Fruit fly (Drosophila melanogaster): ENCODE measurements around the gene CheA84a.

CheA84a gene

DNA sequence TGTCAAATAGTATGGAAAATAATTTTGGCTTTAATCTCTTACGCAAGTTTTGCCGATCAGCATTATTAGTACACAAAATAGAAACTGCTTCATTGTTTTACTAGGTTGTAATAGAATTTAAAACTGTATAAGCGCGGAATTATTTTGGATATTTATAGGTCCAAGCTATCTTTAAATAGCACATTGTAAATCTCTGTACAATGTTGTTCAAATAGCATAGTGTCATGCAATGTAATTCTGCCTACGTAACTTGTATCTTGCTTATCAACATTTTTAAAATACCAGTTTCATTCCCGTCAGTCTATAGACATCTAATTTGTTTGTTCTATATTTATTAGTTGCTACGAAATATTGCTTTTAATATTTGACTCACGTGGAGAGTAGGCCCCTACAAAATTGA is at the start of gene CheA84a:
CheA84a (minus strand) TSS at position 101 of the 400 bp plus-strand sequence.
- TF ChIP-seq Trl (optimal IDR thresholded peaks at IDR 0.05) (no peak), Trl (GFP tag; optimal IDR thresholded peaks at IDR 0.05) (no peak), CTCF (GFP tag; optimal IDR thresholded peaks at IDR 0.05) (no peak), Sox102F (GFP tag; optimal IDR thresholded peaks at IDR 0.05) (no peak), zfh1 (GFP tag; IDR thresholded peaks at IDR 0.05) (no peak), mirr (GFP tag; optimal IDR thresholded peaks at IDR 0.05) (no peak), CG13894 (tag; optimal IDR thresholded peaks at IDR 0.05) (no peak), CG4820 (GFP tag; optimal IDR thresholded peaks at IDR 0.05) (no peak)

DNA sequence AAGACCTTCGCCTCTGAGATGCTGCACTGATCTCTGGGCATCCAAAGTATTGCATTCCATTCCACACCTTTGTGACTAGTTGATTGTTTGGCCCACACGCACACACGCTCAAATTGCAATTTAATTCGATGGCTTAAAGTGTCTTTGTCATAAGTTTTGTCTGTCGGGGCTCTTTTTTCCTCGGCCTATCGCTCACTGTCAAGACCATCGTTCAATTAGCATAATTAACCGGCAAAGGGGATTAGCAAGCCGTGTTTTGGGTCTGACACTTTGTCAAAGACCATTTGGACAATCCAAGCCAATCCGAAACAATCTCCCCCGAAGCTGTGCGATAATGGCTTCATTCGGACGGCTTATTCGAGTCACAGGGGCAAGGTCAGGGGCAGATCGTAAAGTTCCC is 49.7 kb upstream of the CheA84a start:
- TF ChIP-seq CG6791 (GFP tag; IDR thresholded peaks at IDR 0.05; ENCODE audit: partially characterized antibody) (no peak), corto (GFP tag; optimal IDR thresholded peaks at IDR 0.05) (no peak), Pdp1 (GFP tag; optimal IDR thresholded peaks at IDR 0.05) (peak in 1 of 2 experiments; percentile 7), ERR (GFP tag; optimal IDR thresholded peaks at IDR 0.05) (no peak), vvl (GFP tag; IDR thresholded peaks at IDR 0.05) (peak; percentile 14; the same call in 1 of the 2 replicates), sd (tag; optimal IDR thresholded peaks at IDR 0.05) (peak; percentile 52), pros (GFP tag; optimal IDR thresholded peaks at IDR 0.05) (peak; percentile 2), chinmo (GFP tag; IDR thresholded peaks at IDR 0.05; ENCODE audit: partially characterized antibody) (0 out of 4 replicates have a peak, but pooled peaks have one; percentile 64), oc (tag; optimal IDR thresholded peaks at IDR 0.05) (peak; percentile 78), lmd (GFP tag; IDR thresholded peaks at IDR 0.05) (no peak)

DNA sequence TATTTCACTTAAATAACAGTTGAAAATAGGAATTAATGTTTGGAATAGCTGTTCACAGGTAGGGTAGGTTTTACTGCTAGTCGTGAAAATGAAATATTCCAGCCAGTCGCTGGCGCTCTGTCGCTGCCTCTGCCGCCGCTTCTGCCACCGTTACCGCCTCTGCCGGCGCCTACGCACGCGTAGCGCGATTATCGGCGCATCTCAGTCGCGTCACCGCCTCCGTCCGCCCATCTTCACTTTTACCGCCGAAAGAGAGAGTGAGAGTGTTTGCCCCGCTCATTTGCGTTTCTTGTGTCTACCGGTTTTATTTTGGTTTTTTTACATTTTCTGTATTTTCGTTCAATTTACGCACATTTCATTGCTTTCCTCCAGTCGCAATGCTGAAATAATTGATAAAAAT is 46.9 kb upstream of the CheA84a start:
- TF ChIP-seq lbe (GFP tag; optimal IDR thresholded peaks at IDR 0.05), result no peak
- peak; percentile 32 for TF ChIP-seq zen (tag; optimal IDR thresholded peaks at IDR 0.05)
- no peak for TF ChIP-seq hth (optimal IDR thresholded peaks at IDR 0.05)
- TF ChIP-seq Taf1 (GFP tag; IDR thresholded peaks at IDR 0.05), result no peak
- TF ChIP-seq Hmx (GFP tag; optimal IDR thresholded peaks at IDR 0.05), result no peak
- TF ChIP-seq CG9797 (GFP tag; optimal IDR thresholded peaks at IDR 0.05), result no peak
- TF ChIP-seq CG6791 (GFP tag; IDR thresholded peaks at IDR 0.05; ENCODE audit: partially characterized antibody), result no peak
- no peak for TF ChIP-seq Dbx (GFP tag; IDR thresholded peaks at IDR 0.05)
- TF ChIP-seq cad (GFP tag; optimal IDR thresholded peaks at IDR 0.05), result peak; percentile 36
- TF ChIP-seq CG14710 (tag; optimal IDR thresholded peaks at IDR 0.05), result peak; percentile 14
- TF ChIP-seq Fer3 (tag; optimal IDR thresholded peaks at IDR 0.05), result no peak
- peak; percentile 99 for TF ChIP-seq Blimp-1 (GFP tag; optimal IDR thresholded peaks at IDR 0.05)
- TF ChIP-seq CG6272 (GFP tag; IDR thresholded peaks at IDR 0.05), result no peak
- TF ChIP-seq CG10431 (GFP tag; optimal IDR thresholded peaks at IDR 0.05), result peak; percentile 58
- TF ChIP-seq onecut (GFP tag; IDR thresholded peaks at IDR 0.05), result 0 out of 2 replicates have a peak, but pooled peaks have one; percentile 12
- no peak for TF ChIP-seq pan (optimal IDR thresholded peaks at IDR 0.05)
- peak in 1 of 2 experiments; percentile 4 for TF ChIP-seq pan (GFP tag; optimal IDR thresholded peaks at IDR 0.05 in 1 of 2, IDR thresholded peaks at IDR 0.05 in 1 of 2)
- no peak for TF ChIP-seq schlank (tag; optimal IDR thresholded peaks at IDR 0.05)
- TF ChIP-seq CG33557 (GFP tag; optimal IDR thresholded peaks at IDR 0.05), result peak; percentile 64
- TF ChIP-seq tin (GFP tag; optimal IDR thresholded peaks at IDR 0.05), result no peak
- TF ChIP-seq CG7372 (GFP tag; IDR thresholded peaks at IDR 0.05), result no peak
- peak; percentile 69; the same call in 1 of the 3 replicates for TF ChIP-seq CG2199 (GFP tag; IDR thresholded peaks at IDR 0.05)
- peak; percentile 7 for TF ChIP-seq CG6254 (GFP tag; optimal IDR thresholded peaks at IDR 0.05)
- no peak for TF ChIP-seq Opbp (GFP tag; IDR thresholded peaks at IDR 0.05; ENCODE audit: partially characterized antibody)
- TF ChIP-seq Hmr (GFP tag; optimal IDR thresholded peaks at IDR 0.05), result no peak
- TF ChIP-seq trh (GFP tag; optimal IDR thresholded peaks at IDR 0.05), result no peak
- no peak for TF ChIP-seq CG8290 (GFP tag; optimal IDR thresholded peaks at IDR 0.05)
- no peak for TF ChIP-seq CG8290 (tag; optimal IDR thresholded peaks at IDR 0.05)
- TF ChIP-seq pros (GFP tag; optimal IDR thresholded peaks at IDR 0.05), result peak; percentile 19
- no peak for TF ChIP-seq toy (GFP tag; IDR thresholded peaks at IDR 0.05)
- peak; percentile 88 for TF ChIP-seq Adf1 (GFP tag; IDR thresholded peaks at IDR 0.05)
- TF ChIP-seq chm (GFP tag; IDR thresholded peaks at IDR 0.05), result no peak
- TF ChIP-seq dmrt99B (tag; optimal IDR thresholded peaks at IDR 0.05), result no peak
- TF ChIP-seq CG14667 (GFP tag; IDR thresholded peaks at IDR 0.05), result no peak
